Fruit fly (Drosophila melanogaster): ENCODE measurements around the gene CG31220.

DNA sequence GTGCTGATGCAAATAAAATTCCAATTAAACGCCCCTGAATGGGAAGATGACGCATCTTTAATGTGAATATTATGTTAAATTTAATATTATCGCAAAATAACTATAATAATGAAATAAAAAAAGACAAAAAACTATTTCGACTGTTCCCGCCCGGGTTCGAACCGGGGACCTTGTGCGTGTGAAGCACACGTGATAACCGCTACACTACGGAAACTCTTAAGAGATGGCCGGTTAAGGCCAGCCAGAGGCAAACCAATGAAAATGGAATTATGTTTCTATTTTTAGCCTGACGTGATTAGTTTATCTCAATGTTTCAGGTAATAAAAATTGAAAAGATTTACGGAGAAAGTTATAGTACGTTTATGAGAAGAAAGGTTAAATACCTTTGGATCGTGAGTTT lies 23.8 kb downstream of the CG31220 start:
- TF ChIP-seq CG8478 (optimal IDR thresholded peaks at IDR 0.05) (no peak), CTCF (optimal IDR thresholded peaks at IDR 0.05) (no peak)

Measured in S2 (cell line).